Worm (Caenorhabditis elegans) whole organism, L4 larva: ENCODE results near the gene fog-2.

Experiments
- Y48G9A.11 ChIP-seq: fragments of 200-800 bp; sonication (Bioruptor generic); IDR thresholded peaks from 2 replicates; pipeline ENCODE4 v1.3.6; 2022; ENCODE audit warnings: missing genetic modification reagents, missing genetic modification characterization, missing compliant biosample characterization
- Y5F2A.4 ChIP-seq: fragments of 200-800 bp; sonication (Bioruptor generic); optimal IDR thresholded peaks from 2 replicates; lab custom pipeline; 2018; ENCODE audit warnings: mild to moderate bottlenecking, missing genetic modification characterization, missing compliant biosample characterization
- aha-1 ChIP-seq: fragments of 150-350 bp; peaks from one replicate; lab custom pipeline; 2014; ENCODE audit warnings: missing biosample characterization, missing genetic modification characterization
- aly-2 ChIP-seq: sonication (generic microtip); optimal IDR thresholded peaks from 2 replicates; lab custom pipeline; 2018; ENCODE audit warnings: missing biosample characterization, missing genetic modification characterization
- ceh-28 ChIP-seq: fragments of 150-350 bp; optimal IDR thresholded peaks from 2 replicates; lab custom pipeline; 2014; ENCODE audit warnings: missing biosample characterization, missing genetic modification reagents, missing genetic modification characterization
- ctbp-1 ChIP-seq: fragments of 200-800 bp; sonication (Bioruptor generic); IDR thresholded peaks from 2 replicates; pipeline ENCODE4 v1.3.6; 2022; ENCODE audit warnings: missing genetic modification reagents, missing genetic modification characterization, missing compliant biosample characterization
- daf-12 ChIP-seq: fragments of 150-350 bp; optimal IDR thresholded peaks from 2 replicates; lab custom pipeline; 2014; ENCODE audit warnings: missing biosample characterization, missing genetic modification reagents, missing genetic modification characterization
- dpl-1 ChIP-seq: fragments of 150-350 bp; optimal IDR thresholded peaks from 2 replicates; lab custom pipeline; 2014; ENCODE audit warnings: missing biosample characterization, missing genetic modification reagents, missing genetic modification characterization
- egl-43 ChIP-seq: fragments of 200-800 bp; sonication (Bioruptor generic); IDR thresholded peaks from 2 replicates; pipeline ENCODE4 v1.3.6; 2022; ENCODE audit warnings: missing genetic modification reagents, missing genetic modification characterization, missing compliant biosample characterization
- hif-1 ChIP-seq, 2 experiments: sonication (generic microtip); optimal IDR thresholded peaks; 2 replicates each; lab custom pipeline; 2016 to 2017; ENCODE audit warnings: missing compliant biosample characterization in 2 of 2, missing genetic modification characterization in 2 of 2, missing genetic modification reagents in 2 of 2, missing genotype in 2 of 2, mild to moderate bottlenecking in 1 of 2
- hlh-30 ChIP-seq: sonication (generic microtip); optimal IDR thresholded peaks from 2 replicates; lab custom pipeline; 2017; ENCODE audit warnings: antibody characterized with exemption, mild to moderate bottlenecking, missing genetic modification characterization, missing compliant biosample characterization; ENCODE audit not compliant: insufficient read depth
- hmg-1.1 ChIP-seq: fragments of 200-800 bp; sonication (Bioruptor generic); IDR thresholded peaks from 2 replicates; pipeline ENCODE4 v1.3.6; 2022; ENCODE audit warnings: missing genetic modification reagents, missing genetic modification characterization, missing compliant biosample characterization
- lin-13 ChIP-seq: fragments of 150-350 bp; optimal IDR thresholded peaks from 2 replicates; lab custom pipeline; 2014; ENCODE audit warnings: missing biosample characterization, missing genetic modification reagents, missing genetic modification characterization
- lin-15B ChIP-seq: fragments of 150-350 bp; sonication (generic microtip); optimal IDR thresholded peaks from 3 replicates; lab custom pipeline; 2014; ENCODE audit warnings: missing biosample characterization, missing genetic modification characterization
- lsy-2 ChIP-seq, 2 experiments: fragments of 150-350 bp in 1 of 2; sonication (generic microtip) in 1 of 2; optimal IDR thresholded peaks; 2 replicates each; lab custom pipeline; 2014 to 2017; ENCODE audit warnings: missing biosample characterization in 2 of 2, missing genetic modification characterization in 2 of 2
- mdl-1 ChIP-seq, 2 experiments: fragments of 150-350 bp in 1 of 2; sonication (generic microtip) in 1 of 2; optimal IDR thresholded peaks; 2 replicates each; lab custom pipeline; 2014 to 2017; ENCODE audit warnings: missing biosample characterization in 2 of 2, missing genetic modification characterization in 2 of 2
- mep-1 ChIP-seq: fragments of 150-350 bp; sonication (generic microtip); optimal IDR thresholded peaks from 3 replicates; lab custom pipeline; 2014; ENCODE audit warnings: missing biosample characterization, missing genetic modification characterization
- mes-2 ChIP-seq: sonication (generic microtip); optimal IDR thresholded peaks from 2 replicates; lab custom pipeline; 2016; ENCODE audit warnings: missing genotype, mild to moderate bottlenecking, missing genetic modification characterization, missing compliant biosample characterization; ENCODE audit not compliant: poor library complexity, severe bottlenecking
- mxl-3 ChIP-seq: fragments of 200-800 bp; sonication (Bioruptor generic); optimal IDR thresholded peaks from 2 replicates; lab custom pipeline; 2018; ENCODE audit warnings: mild to moderate bottlenecking, missing genetic modification characterization, missing compliant biosample characterization
- nhr-102 ChIP-seq: sonication (generic microtip); optimal IDR thresholded peaks from 2 replicates; lab custom pipeline; 2016; ENCODE audit warnings: mild to moderate bottlenecking, missing genetic modification characterization, moderate library complexity, missing compliant biosample characterization
- nhr-28 ChIP-seq: fragments of 150-350 bp; optimal IDR thresholded peaks from 2 replicates; lab custom pipeline; 2014; ENCODE audit warnings: missing biosample characterization, missing genetic modification characterization
- nhr-6 ChIP-seq: fragments of 150-350 bp; optimal IDR thresholded peaks from 2 replicates; lab custom pipeline; 2014; ENCODE audit warnings: missing biosample characterization, missing genetic modification characterization
- rbr-2 ChIP-seq: sonication (generic microtip); optimal IDR thresholded peaks from 2 replicates; lab custom pipeline; 2016; ENCODE audit warnings: missing genotype, missing genetic modification characterization, missing compliant biosample characterization
- set-16 ChIP-seq: fragments of 200-800 bp; sonication (Bioruptor generic); IDR thresholded peaks from 2 replicates; pipeline ENCODE4 v1.3.6; 2022; ENCODE audit warnings: missing genetic modification reagents, missing genetic modification characterization, missing compliant biosample characterization
- unc-130 ChIP-seq: sonication (generic microtip); optimal IDR thresholded peaks from 2 replicates; lab custom pipeline; 2016; ENCODE audit warnings: missing genetic modification reagents, missing genetic modification characterization, missing compliant biosample characterization

fog-2 gene

ce11 chrV:20249438-20250120, 50.5 kb downstream of the fog-2 start, which contains the start of gene swsn-1 (continued):
- TF ChIP-seq mep-1 (peak; percentile 22), Y5F2A.4 (GFP tag; lab: Kevin White, UChicago) (no peak), hmg-1.1 (GFP tag; lab: Robert Waterston, UW) (peak; percentile 78), rbr-2 (tag; lab: Kevin White, UChicago) (peak; percentile 12), mes-2 (tag; lab: Kevin White, UChicago) (peak; percentile 70), set-16 (GFP tag; lab: Robert Waterston, UW) (no peak), hif-1 (tag; optimal IDR thresholded peaks at IDR 0.05; lab: Kevin White, UChicago) (peak in 1 of 2 experiments; percentile 15), aly-2 (tag; lab: Kevin White, UChicago) (no peak), ctbp-1 (GFP tag; lab: Robert Waterston, UW) (peak; percentile 16; the same call in 1 of the 2 replicates), daf-12 (tag; lab: Kevin White, UChicago) (no peak), lin-13 (GFP tag; lab: Kevin White, UChicago) (peak; percentile 52), aha-1 (peak; percentile 69), mxl-3 (GFP tag; lab: Kevin White, UChicago) (peak; percentile 10), dpl-1 (GFP tag; lab: Kevin White, UChicago) (peak; percentile 34), nhr-6 (tag; lab: Kevin White, UChicago) (peak; percentile 60), lin-15B (tag; lab: Kevin White, UChicago) (no peak), Y48G9A.11 (GFP tag; lab: Robert Waterston, UW) (no peak), nhr-102 (tag; lab: Kevin White, UChicago) (no peak), unc-130 (GFP tag; lab: Kevin White, UChicago) (no peak), hlh-30 (tag; lab: Kevin White, UChicago) (peak; percentile 79), lsy-2 (tag; optimal IDR thresholded peaks at IDR 0.05; lab: Kevin White, UChicago) (peak in 1 of 2 experiments; percentile 40), egl-43 (no peak), nhr-28 (tag; lab: Kevin White, UChicago) (peak; percentile 21), ceh-28 (tag; lab: Kevin White, UChicago) (peak; percentile 11), mdl-1 (tag; optimal IDR thresholded peaks at IDR 0.05; lab: Kevin White, UChicago) (peak in 1 of 2 experiments; percentile 57)
- TF ChIP-seq, all 104 proteins: peak for 20
